Fruit fly (Drosophila melanogaster) whole organism, embryonic: ENCODE data around the gene IntS10.

Experiments
- CG10147 ChIP-seq: fragments of 200-800 bp; sonication (Bioruptor generic); optimal IDR thresholded peaks from 2 replicates; lab custom pipeline; 2019; ENCODE audit warnings: missing biosample characterization, mild to moderate bottlenecking, missing genetic modification characterization, moderate library complexity
- CG1024 ChIP-seq: fragments of 200-800 bp; sonication (Bioruptor generic); IDR thresholded peaks from 2 replicates; pipeline ENCODE4 v1.3.6; 2022; ENCODE audit warnings: missing biosample characterization, missing genetic modification characterization
- CG11560 ChIP-seq: fragments of 200-800 bp; sonication (Bioruptor generic); IDR thresholded peaks from 3 replicates; pipeline ENCODE4 v1.3.6; 2022; ENCODE audit warnings: missing biosample characterization, missing genetic modification characterization
- CG12071 ChIP-seq: fragments of 200-800 bp; sonication (Bioruptor generic); optimal IDR thresholded peaks from 3 replicates; lab custom pipeline; 2018; ENCODE audit warnings: missing biosample characterization, mild to moderate bottlenecking, missing genetic modification characterization
- CG12219 ChIP-seq: fragments of 200-800 bp; sonication (Bioruptor generic); optimal IDR thresholded peaks from 3 replicates; lab custom pipeline; 2018; ENCODE audit warnings: missing biosample characterization, mild to moderate bottlenecking, missing genetic modification characterization
- CG12744 ChIP-seq: fragments of 200-800 bp; sonication (Bioruptor generic); optimal IDR thresholded peaks from 2 replicates; lab custom pipeline; 2016; ENCODE audit warnings: missing biosample characterization, missing genetic modification characterization
- CG1647 ChIP-seq: fragments of 200-800 bp; sonication (Bioruptor generic); optimal IDR thresholded peaks from 3 replicates; lab custom pipeline; 2016; ENCODE audit warnings: missing biosample characterization, missing genetic modification characterization
- CG17186 ChIP-seq: fragments of 200-800 bp; sonication (Bioruptor generic); optimal IDR thresholded peaks from 3 replicates; lab custom pipeline; 2017; ENCODE audit warnings: missing biosample characterization, missing genetic modification reagents, missing genetic modification characterization
- CG17568 ChIP-seq: fragments of 200-800 bp; sonication (Bioruptor generic); optimal IDR thresholded peaks from 2 replicates; lab custom pipeline; 2018; ENCODE audit warnings: missing biosample characterization, mild to moderate bottlenecking, missing genetic modification characterization, moderate library complexity
- CG17829 ChIP-seq: fragments of 200-800 bp; optimal IDR thresholded peaks from 2 replicates; lab custom pipeline; 2019; ENCODE audit warnings: missing biosample characterization, mild to moderate bottlenecking, missing genetic modification characterization, moderate library complexity
- CG2120 ChIP-seq: fragments of 200-800 bp; sonication (Bioruptor generic); optimal IDR thresholded peaks from 3 replicates; lab custom pipeline; 2016; ENCODE audit warnings: missing biosample characterization, missing genetic modification characterization
- CG3065 ChIP-seq: fragments of 200-800 bp; sonication (Bioruptor generic); optimal IDR thresholded peaks from 2 replicates; lab custom pipeline; 2016; ENCODE audit warnings: missing biosample characterization, missing genetic modification characterization
- CG31365 ChIP-seq: fragments of 200-800 bp; sonication (Bioruptor generic); optimal IDR thresholded peaks from 2 replicates; lab custom pipeline; 2018; ENCODE audit warnings: missing biosample characterization, mild to moderate bottlenecking, missing genetic modification characterization
- CG4328 ChIP-seq: fragments of 200-800 bp; sonication (Bioruptor generic); optimal IDR thresholded peaks from 3 replicates; lab custom pipeline; 2017; ENCODE audit warnings: missing biosample characterization, missing genetic modification reagents, missing genetic modification characterization
- CG4360 ChIP-seq: fragments of 200-800 bp; sonication (Bioruptor generic); IDR thresholded peaks from 2 replicates; pipeline ENCODE4 v1.3.6; 2022; ENCODE audit warnings: missing biosample characterization, missing genetic modification characterization
- CG4404 ChIP-seq: fragments of 200-800 bp; sonication (Bioruptor generic); IDR thresholded peaks from 2 replicates; pipeline ENCODE4 v1.3.6; 2022; ENCODE audit warnings: missing biosample characterization, missing genetic modification characterization
- CG8281 ChIP-seq: fragments of 200-800 bp; sonication (Bioruptor generic); optimal IDR thresholded peaks from 2 replicates; lab custom pipeline; 2018; ENCODE audit warnings: missing biosample characterization, mild to moderate bottlenecking, missing genetic modification characterization, moderate library complexity
- CG8765 ChIP-seq: fragments of 200-800 bp; sonication (Bioruptor generic); IDR thresholded peaks from 2 replicates; pipeline ENCODE4 v1.3.6; 2022; ENCODE audit warnings: missing biosample characterization, missing genetic modification characterization
- CG9817 ChIP-seq: fragments of 200-800 bp; sonication (Bioruptor generic); optimal IDR thresholded peaks from 2 replicates; lab custom pipeline; 2018; ENCODE audit warnings: missing biosample characterization, mild to moderate bottlenecking, missing genetic modification characterization, moderate library complexity
- Doc3 ChIP-seq: fragments of 200-800 bp; sonication (Bioruptor generic); IDR thresholded peaks from 3 replicates; pipeline ENCODE4 v1.3.6; 2022; ENCODE audit warnings: missing biosample characterization, missing genetic modification characterization; ENCODE audit not compliant: partially characterized antibody
- ERR ChIP-seq: fragments of 200-800 bp; sonication (Bioruptor generic); optimal IDR thresholded peaks from 2 replicates; lab custom pipeline; 2016; ENCODE audit warnings: missing biosample characterization, missing genetic modification characterization
- Gug ChIP-seq: fragments of 200-800 bp; sonication (Bioruptor generic); IDR thresholded peaks from 4 replicates; pipeline ENCODE4 v1.3.6; 2022; ENCODE audit warnings: missing biosample characterization, missing genetic modification characterization
- H2.0 ChIP-seq: fragments of 200-800 bp; sonication (Bioruptor generic); IDR thresholded peaks from 2 replicates; pipeline ENCODE4 v1.3.6; 2022; ENCODE audit warnings: missing biosample characterization, missing genetic modification characterization
- HLH4C ChIP-seq: fragments of 200-800 bp; sonication (Bioruptor generic); IDR thresholded peaks from 3 replicates; pipeline ENCODE4 v1.3.6; 2022; ENCODE audit warnings: missing biosample characterization, missing genetic modification characterization; ENCODE audit not compliant: partially characterized antibody
- Mes4 ChIP-seq: fragments of 200-800 bp; sonication (Bioruptor generic); optimal IDR thresholded peaks from 2 replicates; lab custom pipeline; 2016; ENCODE audit warnings: missing biosample characterization, missing genetic modification characterization
- Ravus ChIP-seq: fragments of 200-800 bp; sonication (Bioruptor generic); IDR thresholded peaks from 2 replicates; pipeline ENCODE4 v1.3.6; 2022; ENCODE audit warnings: missing biosample characterization, missing genetic modification characterization
- YL-1 ChIP-seq: fragments of 200-800 bp; sonication (Bioruptor generic); optimal IDR thresholded peaks from 3 replicates; lab custom pipeline; 2017; ENCODE audit warnings: missing biosample characterization, mild to moderate bottlenecking, missing genetic modification characterization
- amos ChIP-seq: fragments of 200-800 bp; sonication (Bioruptor generic); IDR thresholded peaks from 2 replicates; pipeline ENCODE4 v1.3.6; 2022; ENCODE audit warnings: missing biosample characterization, missing genetic modification characterization; ENCODE audit not compliant: partially characterized antibody
- aop ChIP-seq: fragments of 200-800 bp; sonication (Bioruptor generic); IDR thresholded peaks from 2 replicates; pipeline ENCODE4 v1.3.6; 2022; ENCODE audit warnings: missing biosample characterization, missing genetic modification characterization
- bigmax ChIP-seq: fragments of 200-800 bp; sonication (Bioruptor generic); optimal IDR thresholded peaks from 2 replicates; lab custom pipeline; 2018; ENCODE audit warnings: missing biosample characterization, mild to moderate bottlenecking, missing genetic modification characterization
- caup ChIP-seq: fragments of 200-800 bp; sonication (Bioruptor generic); optimal IDR thresholded peaks from 3 replicates; lab custom pipeline; 2017; ENCODE audit warnings: missing biosample characterization, mild to moderate bottlenecking, missing genetic modification characterization, moderate library complexity; ENCODE audit not compliant: severe bottlenecking
- corto ChIP-seq: fragments of 200-800 bp; sonication (Bioruptor generic); optimal IDR thresholded peaks from 2 replicates; lab custom pipeline; 2016; ENCODE audit warnings: missing biosample characterization, mild to moderate bottlenecking, missing genetic modification characterization, moderate library complexity
- dati ChIP-seq: fragments of 200-800 bp; sonication (Bioruptor generic); IDR thresholded peaks from 2 replicates; pipeline ENCODE4 v1.3.6; 2022; ENCODE audit warnings: missing biosample characterization, missing genetic modification characterization
- disco-r ChIP-seq: fragments of 200-800 bp; sonication (Bioruptor generic); optimal IDR thresholded peaks from 2 replicates; lab custom pipeline; 2016; ENCODE audit warnings: missing biosample characterization, missing genetic modification characterization
- dmrt11E ChIP-seq: fragments of 200-800 bp; sonication (Bioruptor generic); optimal IDR thresholded peaks from 3 replicates; lab custom pipeline; 2018; ENCODE audit warnings: missing biosample characterization, mild to moderate bottlenecking, missing genetic modification characterization, moderate library complexity
- dpn ChIP-seq, 2 experiments: fragments of 200-800 bp; sonication (Bioruptor generic); optimal IDR thresholded peaks; 3 replicates each; lab custom pipeline; 2016; ENCODE audit warnings: missing biosample characterization in 2 of 2, missing genetic modification characterization in 2 of 2
- en ChIP-seq: fragments of 200-800 bp; sonication (Bioruptor generic); optimal IDR thresholded peaks from 2 replicates; lab custom pipeline; 2016; ENCODE audit warnings: missing biosample characterization, missing genetic modification characterization
- ham ChIP-seq: fragments of 200-800 bp; sonication (Bioruptor generic); IDR thresholded peaks from 2 replicates; pipeline ENCODE4 v1.3.6; 2022; ENCODE audit warnings: missing biosample characterization, missing genetic modification characterization
- hb ChIP-seq: fragments of 200-800 bp; sonication (Bioruptor generic); IDR thresholded peaks from 3 replicates; pipeline ENCODE4 v1.3.6; 2022; ENCODE audit warnings: missing biosample characterization, missing genetic modification characterization; ENCODE audit not compliant: partially characterized antibody
- hbn ChIP-seq: fragments of 200-800 bp; sonication (Bioruptor generic); IDR thresholded peaks from 2 replicates; pipeline ENCODE4 v1.3.6; 2022; ENCODE audit warnings: missing biosample characterization, missing genetic modification characterization; ENCODE audit not compliant: partially characterized antibody
- ken ChIP-seq: fragments of 200-800 bp; sonication (Bioruptor generic); IDR thresholded peaks from 3 replicates; pipeline ENCODE4 v1.3.6; 2022; ENCODE audit warnings: missing biosample characterization, missing genetic modification characterization
- lola ChIP-seq, 3 experiments: fragments of >200 bp in 2 of 3; fragments of 200-800 bp in 1 of 3; sonication (Bioruptor generic) in 1 of 3; optimal IDR thresholded peaks; 2 replicates each; lab custom pipeline; 2017 to 2019; ENCODE audit warnings: missing biosample characterization in 3 of 3, missing genetic modification characterization in 3 of 3, mild to moderate bottlenecking in 1 of 3, moderate library complexity in 1 of 3
- nmo ChIP-seq: fragments of 200-800 bp; sonication (Bioruptor generic); optimal IDR thresholded peaks from 2 replicates; lab custom pipeline; 2018; ENCODE audit warnings: missing biosample characterization, mild to moderate bottlenecking, missing genetic modification characterization, moderate library complexity
- pho ChIP-seq: fragments of 200-800 bp; sonication (Bioruptor generic); optimal IDR thresholded peaks from 2 replicates; lab custom pipeline; 2016; ENCODE audit warnings: missing biosample characterization, missing genetic modification characterization
- ranshi ChIP-seq: fragments of 200-800 bp; sonication (Bioruptor generic); IDR thresholded peaks from 2 replicates; pipeline ENCODE4 v1.3.6; 2022; ENCODE audit warnings: missing biosample characterization, missing genetic modification characterization
- sc ChIP-seq, 3 experiments: fragments of >200 bp in 2 of 3; fragments of 200-800 bp in 1 of 3; sonication (Bioruptor generic) in 1 of 3; optimal IDR thresholded peaks; 2 replicates in 2 of 3; 3 replicates in 1 of 3; lab custom pipeline; 2017; ENCODE audit warnings: mild to moderate bottlenecking in 1 of 3, missing biosample characterization in 1 of 3, missing genetic modification characterization in 1 of 3, missing genetic modification reagents in 1 of 3
- slou ChIP-seq: fragments of 200-800 bp; sonication (Bioruptor generic); optimal IDR thresholded peaks from 3 replicates; lab custom pipeline; 2016; ENCODE audit warnings: missing biosample characterization, missing genetic modification characterization
- ssp ChIP-seq: fragments of 200-800 bp; sonication (Bioruptor generic); IDR thresholded peaks from 2 replicates; pipeline ENCODE4 v1.3.6; 2022; ENCODE audit warnings: missing biosample characterization, missing genetic modification characterization
- tx ChIP-seq: fragments of 200-800 bp; sonication (Bioruptor generic); optimal IDR thresholded peaks from 2 replicates; lab custom pipeline; 2016; ENCODE audit warnings: missing biosample characterization, missing genetic modification characterization

The IntS10 gene

DNA sequence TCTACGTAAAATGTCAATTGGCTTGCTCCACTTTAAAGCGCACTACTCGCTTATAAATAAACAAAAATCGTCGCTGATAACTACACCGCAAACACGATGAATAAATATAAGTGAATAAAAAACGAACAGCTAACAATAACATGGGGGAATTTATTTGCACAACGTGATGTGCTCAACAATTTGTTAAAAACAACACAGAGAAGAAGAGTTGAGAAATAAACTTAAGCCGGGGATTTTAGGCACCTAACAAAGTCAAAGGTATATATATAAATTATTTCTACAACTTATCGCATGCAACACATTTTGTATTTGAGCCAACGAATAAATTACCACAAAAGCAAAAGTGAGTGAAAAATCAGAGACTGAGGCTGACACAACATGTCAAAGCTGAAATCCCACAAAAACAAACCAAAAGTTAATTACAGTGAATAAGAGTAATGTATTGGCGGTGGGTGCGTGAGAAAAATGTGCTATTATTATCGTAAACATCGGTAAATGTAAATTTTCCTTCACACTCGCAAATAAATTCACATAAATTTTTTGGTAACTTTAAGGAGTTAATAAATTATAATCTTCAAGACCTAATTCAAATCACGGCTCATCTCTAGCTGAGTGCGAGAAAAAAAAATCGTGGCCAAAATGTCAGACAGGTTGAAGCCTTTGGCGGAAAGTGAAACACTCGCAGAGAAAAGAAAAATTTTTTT, 34.1 kb upstream of the IntS10 start (continued):
- TF ChIP-seq CG17186 (GFP tag; lab: Kevin White, UChicago) (no peak), Gug (GFP tag; lab: Robert Waterston, UW) (no peak), CG12219 (no peak), CG1024 (no peak), hb (GFP tag; lab: Robert Waterston, UW) (no peak), amos (GFP tag; lab: Robert Waterston, UW) (no peak; the same call in 1 of the 2 replicates), CG8281 (tag; lab: Kevin White, UChicago) (no peak), caup (GFP tag; lab: Kevin White, UChicago) (no peak), CG1647 (no peak), CG8765 (GFP tag; lab: Robert Waterston, UW) (no peak), ERR (GFP tag; lab: Kevin White, UChicago) (no peak), Doc3 (GFP tag; lab: Robert Waterston, UW) (peak; percentile 21; the same call in 1 of the 3 replicates), hbn (GFP tag; lab: Robert Waterston, UW) (no peak), YL-1 (no peak), HLH4C (GFP tag; lab: Robert Waterston, UW) (no peak), CG12744 (GFP tag; lab: Kevin White, UChicago) (no peak), CG2120 (GFP tag; lab: Kevin White, UChicago) (peak; percentile 64), CG12071 (GFP tag; lab: Kevin White, UChicago) (no peak), CG17568 (GFP tag; lab: Kevin White, UChicago) (no peak), ranshi (GFP tag; lab: Robert Waterston, UW) (peak; percentile 33; the same call in 1 of the 2 replicates), H2.0 (GFP tag; lab: Robert Waterston, UW) (peak; percentile 42; the same call in 1 of the 2 replicates), en (GFP tag; lab: Kevin White, UChicago) (no peak), Ravus (GFP tag; lab: Robert Waterston, UW) (no peak), CG4404 (GFP tag; lab: Robert Waterston, UW) (no peak), bigmax (GFP tag; lab: Kevin White, UChicago) (no peak), CG9817 (tag; lab: Kevin White, UChicago) (peak; percentile 54), pho (peak; percentile 9), ham (GFP tag; lab: Robert Waterston, UW) (no peak), sc (optimal IDR thresholded peaks at IDR 0.05; lab: Kevin White, UChicago) (no peak), sc (GFP tag; optimal IDR thresholded peaks at IDR 0.05; lab: Kevin White, UChicago) (no peak), CG17829 (no peak), CG10147 (GFP tag; lab: Kevin White, UChicago) (no peak), corto (GFP tag; lab: Kevin White, UChicago) (no peak), ssp (GFP tag; lab: Robert Waterston, UW) (no peak), dati (GFP tag; lab: Robert Waterston, UW) (no peak), CG4360 (no peak), CG4328 (GFP tag; lab: Kevin White, UChicago) (no peak), dmrt11E (no peak), CG3065 (GFP tag; lab: Kevin White, UChicago) (no peak), lola (GFP tag; optimal IDR thresholded peaks at IDR 0.05; lab: Kevin White, UChicago) (no peak), nmo (GFP tag; lab: Kevin White, UChicago) (no peak), CG11560 (tag; lab: Robert Waterston, UW) (no peak), slou (GFP tag; lab: Kevin White, UChicago) (no peak), aop (GFP tag; lab: Robert Waterston, UW) (no peak), tx (GFP tag; lab: Kevin White, UChicago) (no peak), dpn (GFP tag; optimal IDR thresholded peaks at IDR 0.05; lab: Kevin White, UChicago) (peak; percentile 11 to 25), Mes4 (GFP tag; lab: Kevin White, UChicago) (no peak), CG31365 (no peak), ken (GFP tag; lab: Robert Waterston, UW) (no peak), disco-r (GFP tag; lab: Kevin White, UChicago) (no peak)
